Fruit fly (Drosophila melanogaster): ENCODE measurements around the gene Nrx-1.

The Nrx-1 gene

DNA sequence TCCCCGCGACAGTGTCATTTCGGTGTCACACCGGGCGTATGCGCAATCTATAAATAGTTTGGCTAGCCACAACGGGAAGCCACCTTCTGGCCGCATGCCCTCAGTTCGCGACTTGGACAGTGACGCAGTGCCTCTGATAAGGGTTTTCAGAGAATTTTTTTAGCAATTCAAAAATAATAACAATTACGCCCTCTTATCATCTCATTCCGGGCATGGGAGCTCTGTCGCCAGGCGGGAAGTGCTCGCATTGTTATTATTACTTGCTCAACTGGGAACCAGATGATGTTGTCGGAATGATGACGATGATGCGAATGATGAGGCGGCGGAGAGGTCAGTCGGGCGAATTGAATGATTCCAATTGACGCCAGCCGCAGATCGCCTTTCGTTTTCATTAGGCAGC lies 54.5 kb downstream of the Nrx-1 start:
- TF ChIP-seq insv (optimal IDR thresholded peaks at IDR 0.05) (no peak), Myc (optimal IDR thresholded peaks at IDR 0.05) (no peak), psq (optimal IDR thresholded peaks at IDR 0.05) (no peak), h (optimal IDR thresholded peaks at IDR 0.05) (no peak), ttk (optimal IDR thresholded peaks at IDR 0.05) (no peak), Sin3A (optimal IDR thresholded peaks at IDR 0.05) (no peak)

dm6 chr3R:22524344-22525072 lies 56.2 kb downstream of the Nrx-1 start:
- no peak for TF ChIP-seq insv (optimal IDR thresholded peaks at IDR 0.05)
- TF ChIP-seq ttk (optimal IDR thresholded peaks at IDR 0.05), result no peak
- no peak for TF ChIP-seq Sin3A (optimal IDR thresholded peaks at IDR 0.05)
- no peak for TF ChIP-seq h (optimal IDR thresholded peaks at IDR 0.05)
- TF ChIP-seq Myc (optimal IDR thresholded peaks at IDR 0.05), result no peak
- TF ChIP-seq psq (optimal IDR thresholded peaks at IDR 0.05), result no peak

DNA sequence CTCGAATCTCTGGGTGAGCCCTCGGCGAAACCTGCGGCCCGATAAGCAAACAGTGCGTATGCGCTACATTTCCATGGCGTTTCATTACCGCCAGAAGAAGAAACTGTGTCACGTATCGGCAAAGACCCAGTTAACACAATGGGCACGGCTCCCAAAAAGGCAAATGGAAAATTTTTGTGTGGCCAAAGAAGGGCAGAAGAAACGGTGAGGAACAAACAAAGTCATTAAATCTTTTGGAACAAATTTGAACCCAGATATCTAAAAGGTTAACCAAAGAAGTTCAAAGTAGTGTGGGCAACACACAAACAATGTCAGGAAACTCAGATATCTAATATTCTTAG lies 56.7 kb downstream of the Nrx-1 start:
- no peak for TF ChIP-seq ttk (optimal IDR thresholded peaks at IDR 0.05)
- TF ChIP-seq Sin3A (optimal IDR thresholded peaks at IDR 0.05), result no peak
- no peak for TF ChIP-seq h (optimal IDR thresholded peaks at IDR 0.05)
- TF ChIP-seq Myc (optimal IDR thresholded peaks at IDR 0.05), result no peak
- no peak for TF ChIP-seq insv (optimal IDR thresholded peaks at IDR 0.05)
- no peak for TF ChIP-seq psq (optimal IDR thresholded peaks at IDR 0.05)

- no peak for TF ChIP-seq h (optimal IDR thresholded peaks at IDR 0.05)
- no peak for TF ChIP-seq ttk (optimal IDR thresholded peaks at IDR 0.05)
- TF ChIP-seq Myc (optimal IDR thresholded peaks at IDR 0.05), result no peak
- no peak for TF ChIP-seq psq (optimal IDR thresholded peaks at IDR 0.05)
- no peak for TF ChIP-seq insv (optimal IDR thresholded peaks at IDR 0.05)
- TF ChIP-seq Sin3A (optimal IDR thresholded peaks at IDR 0.05), result no peak
Observed at dm6 chr3R:22525546-22526352, 57.4 kb downstream of the Nrx-1 start.

dm6 chr3R:22526353-22526907 lies 58.1 kb downstream of the Nrx-1 start:
- no peak for TF ChIP-seq insv (optimal IDR thresholded peaks at IDR 0.05)
- TF ChIP-seq Sin3A (optimal IDR thresholded peaks at IDR 0.05), result no peak
- no peak for TF ChIP-seq Myc (optimal IDR thresholded peaks at IDR 0.05)
- TF ChIP-seq ttk (optimal IDR thresholded peaks at IDR 0.05), result no peak
- no peak for TF ChIP-seq psq (optimal IDR thresholded peaks at IDR 0.05)
- TF ChIP-seq h (optimal IDR thresholded peaks at IDR 0.05), result no peak

DNA sequence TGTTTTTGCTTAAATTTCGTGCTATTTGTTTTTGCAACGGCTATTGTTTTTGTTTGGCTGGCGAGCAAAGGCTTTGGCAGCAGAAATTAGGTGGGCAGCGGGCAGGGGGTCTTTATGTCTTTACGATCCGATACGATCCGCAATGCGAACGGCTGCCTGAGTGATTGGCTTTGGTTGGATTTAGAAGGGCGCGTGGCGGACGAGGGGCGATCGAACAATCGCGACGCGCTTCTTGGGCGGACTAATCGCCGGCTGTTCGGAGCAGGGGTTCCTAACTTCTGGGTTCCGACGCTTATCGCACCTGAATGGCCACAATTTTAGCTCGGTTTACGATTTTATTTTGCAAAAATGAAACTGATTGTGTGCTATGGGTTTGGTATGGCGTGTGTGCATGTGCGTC lies 58.9 kb downstream of the Nrx-1 start:
- no peak for TF ChIP-seq insv (optimal IDR thresholded peaks at IDR 0.05)
- no peak for TF ChIP-seq h (optimal IDR thresholded peaks at IDR 0.05)
- no peak for TF ChIP-seq Myc (optimal IDR thresholded peaks at IDR 0.05)
- TF ChIP-seq Sin3A (optimal IDR thresholded peaks at IDR 0.05), result no peak
- TF ChIP-seq ttk (optimal IDR thresholded peaks at IDR 0.05), result no peak
- no peak for TF ChIP-seq psq (optimal IDR thresholded peaks at IDR 0.05)

- TF ChIP-seq psq (optimal IDR thresholded peaks at IDR 0.05) (no peak), h (optimal IDR thresholded peaks at IDR 0.05) (no peak), Myc (optimal IDR thresholded peaks at IDR 0.05) (no peak), ttk (optimal IDR thresholded peaks at IDR 0.05) (no peak), insv (optimal IDR thresholded peaks at IDR 0.05) (no peak), Sin3A (optimal IDR thresholded peaks at IDR 0.05) (no peak)
Observed at dm6 chr3R:22527636-22528148, 59.4 kb downstream of the Nrx-1 start.

DNA sequence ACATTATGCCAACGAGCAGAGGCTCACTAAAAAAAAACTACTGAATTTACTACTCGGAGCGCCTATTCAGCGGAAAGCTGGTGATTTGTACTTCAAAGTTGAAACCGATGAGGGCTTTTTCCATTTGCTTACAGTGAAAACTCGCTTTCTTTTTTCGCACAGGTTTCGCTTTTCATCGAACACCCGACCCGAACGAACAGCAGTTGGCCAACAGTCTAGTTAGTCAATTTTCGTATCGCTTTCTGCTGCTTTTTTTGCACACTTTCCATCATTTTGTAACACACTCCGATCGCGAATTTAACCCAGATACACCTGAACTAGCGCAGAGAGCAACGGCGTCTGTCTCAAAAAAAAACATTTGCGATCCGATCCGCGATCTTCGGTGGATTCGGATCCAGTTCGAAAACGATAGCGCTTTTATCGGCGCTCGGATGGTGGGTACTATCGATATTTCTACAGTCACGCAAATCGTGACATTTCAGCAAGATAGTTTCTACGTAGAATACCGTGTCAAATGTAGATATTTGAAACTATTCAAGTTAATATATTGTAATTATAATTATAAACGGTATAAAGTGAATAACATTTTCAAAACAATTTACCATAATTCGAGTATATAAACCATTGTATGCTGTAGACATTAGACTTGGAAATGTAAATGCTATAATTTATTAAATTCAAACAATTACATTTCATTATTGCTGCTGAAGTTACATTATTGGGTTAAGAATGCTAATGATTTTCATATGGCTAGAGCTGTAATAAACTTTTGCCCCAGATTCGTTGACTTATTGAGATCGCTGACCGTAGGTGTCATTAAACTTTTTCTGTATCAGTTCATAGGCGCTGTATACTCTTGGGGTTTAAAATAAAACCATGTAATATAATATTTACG lies 60.2 kb downstream of the Nrx-1 start, which contains the start of gene CG5346:
Gene CG5346, minus strand, starts transcription at position 400 of the 895 bp plus-strand sequence.
- TF ChIP-seq ttk (optimal IDR thresholded peaks at IDR 0.05) (no peak), Myc (optimal IDR thresholded peaks at IDR 0.05) (no peak), insv (optimal IDR thresholded peaks at IDR 0.05) (no peak), h (optimal IDR thresholded peaks at IDR 0.05) (no peak), Sin3A (optimal IDR thresholded peaks at IDR 0.05) (no peak), psq (optimal IDR thresholded peaks at IDR 0.05) (no peak)

DNA sequence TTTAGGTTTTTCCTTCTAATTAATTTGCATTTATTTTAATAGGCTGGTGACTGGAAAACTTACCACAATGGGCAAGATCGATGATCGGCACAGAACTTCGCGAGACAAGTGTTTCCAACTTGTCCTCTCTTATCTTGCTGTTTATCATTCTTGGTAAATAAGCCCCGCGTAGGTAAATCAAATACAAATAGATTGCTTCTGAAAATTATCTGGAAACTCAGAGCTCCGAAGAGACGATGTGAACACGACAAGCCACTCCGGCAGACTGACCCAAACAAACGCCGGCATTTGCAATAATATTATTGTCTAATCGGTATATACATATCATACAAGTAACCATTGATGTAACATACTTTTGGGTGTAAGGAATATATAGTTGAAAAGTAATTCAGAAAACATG lies 62.0 kb downstream of the Nrx-1 start, which contains the start of gene CG33099:
Gene CG33099, minus strand, starts transcription at position 268 of the 400 bp plus-strand sequence.
- no peak for TF ChIP-seq ttk (optimal IDR thresholded peaks at IDR 0.05)
- no peak for TF ChIP-seq Myc (optimal IDR thresholded peaks at IDR 0.05)
- no peak for TF ChIP-seq psq (optimal IDR thresholded peaks at IDR 0.05)

dm6 chr3R:22531801-22532200 lies 63.5 kb downstream of the Nrx-1 start, which contains the start of gene CG33093:
CG33093 (minus strand) TSS chr3R:22531922.
- TF ChIP-seq ttk (optimal IDR thresholded peaks at IDR 0.05) (no peak), h (optimal IDR thresholded peaks at IDR 0.05) (no peak), Sin3A (optimal IDR thresholded peaks at IDR 0.05) (no peak), psq (optimal IDR thresholded peaks at IDR 0.05) (no peak), Myc (optimal IDR thresholded peaks at IDR 0.05) (no peak)

Measured in Kc167 (cell line).